Worm (Caenorhabditis elegans): ENCODE data around the gene F31F6.1.
A peak's percentile ranks its signal among the peaks of the same experiment; 100 is the strongest.

F31F6.1 gene

ce11 chrX:14853712-14854217 lies 14.3 kb downstream of the F31F6.1 start, which contains the start of the genes C27C12.1 and C27C12.4 (continued):
- TF ChIP-seq lin-35 (GFP tag; optimal IDR thresholded peaks at IDR 0.05) (peak in 1 of 3 experiments; percentile 70), dox-1 (GFP tag; IDR thresholded peaks at IDR 0.05) (peak; percentile 77), hmg-20 (GFP tag; IDR thresholded peaks at IDR 0.05) (no peak), ZK185.1 (tag; optimal IDR thresholded peaks at IDR 0.05; ENCODE audit: poor library complexity, severe bottlenecking) (peak; percentile 90), rcor-1 (GFP tag; IDR thresholded peaks at IDR 0.05) (peak; percentile 17; the same call in 1 of the 2 replicates), ceh-91 (GFP tag; IDR thresholded peaks at IDR 0.05) (no peak), nhr-90 (tag; optimal IDR thresholded peaks at IDR 0.05) (no peak)

ce11 chrX:14851904-14852303 lies 16.2 kb downstream of the F31F6.1 start:
- TF ChIP-seq rcor-1 (GFP tag; IDR thresholded peaks at IDR 0.05) (no peak), ztf-18 (tag; optimal IDR thresholded peaks at IDR 0.05) (no peak), madf-3 (GFP tag; IDR thresholded peaks at IDR 0.05) (no peak), ekl-4 (GFP tag; IDR thresholded peaks at IDR 0.05) (no peak), nhr-120 (GFP tag; IDR thresholded peaks at IDR 0.05) (no peak), madf-6 (GFP tag; IDR thresholded peaks at IDR 0.05) (no peak)

ce11 chrX:14849054-14849453 lies 19.0 kb downstream of the F31F6.1 start, which contains the start of gene acd-3:
Gene acd-3, plus strand, starts transcription at chrX:14849275.
- peak; percentile 44 for TF ChIP-seq nhr-80 (tag; optimal IDR thresholded peaks at IDR 0.05)
- no peak for TF ChIP-seq ceh-100 (GFP tag; IDR thresholded peaks at IDR 0.05)
- TF ChIP-seq K12H6.12 (tag; optimal IDR thresholded peaks at IDR 0.05), result no peak
- TF ChIP-seq ztf-28 (GFP tag; IDR thresholded peaks at IDR 0.05), result no peak
- TF ChIP-seq ztf-22 (GFP tag; optimal IDR thresholded peaks at IDR 0.05), result no peak
- TF ChIP-seq F49E8.2 (tag; optimal IDR thresholded peaks at IDR 0.05; ENCODE audit: insufficient read depth), result no peak

- TF ChIP-seq ZK185.1 (tag; optimal IDR thresholded peaks at IDR 0.05; ENCODE audit: poor library complexity, severe bottlenecking) (no peak), F55B11.4 (tag; optimal IDR thresholded peaks at IDR 0.05; ENCODE audit: borderline replicate concordance, insufficient read depth) (no peak), Y53F4B.3 (GFP tag; IDR thresholded peaks at IDR 0.05) (no peak), hlh-26 (GFP tag; conservative IDR thresholded peaks at IDR 0.05) (no peak), madf-3 (GFP tag; IDR thresholded peaks at IDR 0.05) (no peak), aptf-3 (GFP tag; IDR thresholded peaks at IDR 0.05) (no peak), hsf-1 (GFP tag; IDR thresholded peaks at IDR 0.05) (no peak), T07F8.4 (tag; optimal IDR thresholded peaks at IDR 0.05) (no peak)
Observed at ce11 chrX:14845637-14846036, 22.5 kb downstream of the F31F6.1 start, which contains the start of gene egrh-1. Gene egrh-1, plus strand, starts transcription at chrX:14845937.

ce11 chrX:14844481-14844880 lies 23.6 kb downstream of the F31F6.1 start:
- TF ChIP-seq F23B12.7 (tag; optimal IDR thresholded peaks at IDR 0.05; ENCODE audit: insufficient read depth) (no peak), K12H6.12 (tag; optimal IDR thresholded peaks at IDR 0.05) (no peak), madf-10 (tag; optimal IDR thresholded peaks at IDR 0.05) (no peak), cebp-1 (GFP tag; IDR thresholded peaks at IDR 0.05) (no peak), cebp-1 (tag; optimal IDR thresholded peaks at IDR 0.05) (peak; percentile 42), madf-8 (GFP tag; conservative IDR thresholded peaks at IDR 0.05) (no peak), him-1 (tag; optimal IDR thresholded peaks at IDR 0.05) (no peak), cebp-2 (GFP tag; IDR thresholded peaks at IDR 0.05) (no peak), nhr-120 (GFP tag; IDR thresholded peaks at IDR 0.05) (no peak), zfh-2 (GFP tag; conservative IDR thresholded peaks at IDR 0.05) (peak; percentile 67), chd-7 (tag; optimal IDR thresholded peaks at IDR 0.05) (no peak), dox-1 (GFP tag; IDR thresholded peaks at IDR 0.05) (0 out of 2 replicates have a peak, but pooled peaks have one; percentile 14), C17E4.6 (GFP tag; IDR thresholded peaks at IDR 0.05) (no peak), dpl-1 (GFP tag; optimal IDR thresholded peaks at IDR 0.05) (no peak), lsy-27 (tag; optimal IDR thresholded peaks at IDR 0.05; ENCODE audit: borderline replicate concordance, insufficient read depth) (no peak), egrh-3 (GFP tag; IDR thresholded peaks at IDR 0.05) (peak; percentile 38; the same call in 1 of the 2 replicates), nhr-80 (tag; optimal IDR thresholded peaks at IDR 0.05) (peak; percentile 44)

All from whole organism, young adult.